Worm (Caenorhabditis elegans): ENCODE results near the gene F47B8.18.

Gene F47B8.18

DNA sequence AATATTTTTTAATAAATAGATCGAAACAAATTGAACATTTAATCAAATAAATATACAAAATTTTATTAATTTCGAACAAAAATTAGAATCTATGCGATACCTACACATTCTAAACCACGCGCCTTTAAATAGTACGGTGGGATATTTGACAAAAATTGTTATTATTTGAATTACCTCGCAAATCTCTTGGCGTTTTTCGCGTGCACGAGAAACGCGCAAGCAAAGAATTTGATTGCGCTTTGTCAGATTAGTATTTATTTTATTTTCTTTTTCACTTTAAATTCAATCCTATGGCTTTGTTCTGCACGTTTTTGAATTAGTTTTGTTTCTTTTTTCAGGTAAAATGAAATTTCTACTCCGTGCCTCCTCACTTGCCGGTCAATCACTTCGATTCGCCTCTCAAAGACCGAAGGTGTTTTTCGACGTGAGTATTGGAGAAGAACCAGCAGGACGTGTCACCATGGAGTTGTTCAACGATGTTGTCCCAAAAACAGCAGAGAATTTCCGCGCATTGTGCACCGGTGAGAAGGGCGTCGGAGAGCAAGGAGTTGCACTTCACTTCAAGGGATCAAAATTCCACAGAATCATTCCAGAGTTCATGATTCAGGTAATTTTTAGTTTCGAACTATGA lies 30.6 kb upstream of the F47B8.18 start, which contains the start of gene cyn-1:
TSS of gene cyn-1 (plus strand) at position 339 of the 631 bp plus-strand sequence.
- TF ChIP-seq cog-1 (tag; optimal IDR thresholded peaks at IDR 0.05) (peak; percentile 2), flt-1 (GFP tag; IDR thresholded peaks at IDR 0.05) (0 out of 2 replicates have a peak, but pooled peaks have one; percentile 34), ztf-29 (GFP tag; IDR thresholded peaks at IDR 0.05) (no peak), klf-2 (GFP tag; conservative IDR thresholded peaks at IDR 0.05) (no peak), tab-1 (GFP tag; IDR thresholded peaks at IDR 0.05) (no peak)

DNA sequence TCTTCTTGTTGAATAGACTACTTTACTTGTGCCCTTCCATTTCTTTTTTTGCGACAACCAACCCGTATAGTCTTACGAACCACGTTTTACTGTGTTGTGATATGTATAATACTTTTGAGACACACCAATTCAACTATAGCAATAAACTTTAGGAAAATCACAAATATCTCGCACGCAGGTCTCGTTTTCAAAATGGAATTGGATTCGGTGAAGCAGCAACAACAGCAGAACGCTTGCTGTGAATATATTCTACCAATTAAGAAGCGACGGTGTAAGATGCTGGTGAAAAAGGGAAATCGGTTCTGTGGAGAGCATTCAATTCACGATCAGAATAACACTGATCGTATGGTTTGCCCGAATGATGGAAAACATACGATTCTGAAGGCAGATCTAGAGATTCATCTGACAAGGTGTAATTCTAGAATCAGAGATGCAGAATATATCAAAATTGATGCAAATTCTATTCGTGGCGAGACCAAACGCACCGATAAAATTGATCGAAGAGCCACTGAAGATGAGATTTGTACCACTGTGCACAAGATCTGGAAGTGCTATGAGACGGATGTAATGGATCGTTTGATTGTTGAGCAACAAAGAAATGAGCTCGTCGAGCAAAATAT lies 29.1 kb upstream of the F47B8.18 start, which contains the start of gene Y49A3A.3:
TSS of gene Y49A3A.3 (plus strand) at position 153 of the 620 bp plus-strand sequence.
- TF ChIP-seq ztf-29 (GFP tag; IDR thresholded peaks at IDR 0.05) (no peak), T22C8.4 (GFP tag; IDR thresholded peaks at IDR 0.05) (no peak)

DNA sequence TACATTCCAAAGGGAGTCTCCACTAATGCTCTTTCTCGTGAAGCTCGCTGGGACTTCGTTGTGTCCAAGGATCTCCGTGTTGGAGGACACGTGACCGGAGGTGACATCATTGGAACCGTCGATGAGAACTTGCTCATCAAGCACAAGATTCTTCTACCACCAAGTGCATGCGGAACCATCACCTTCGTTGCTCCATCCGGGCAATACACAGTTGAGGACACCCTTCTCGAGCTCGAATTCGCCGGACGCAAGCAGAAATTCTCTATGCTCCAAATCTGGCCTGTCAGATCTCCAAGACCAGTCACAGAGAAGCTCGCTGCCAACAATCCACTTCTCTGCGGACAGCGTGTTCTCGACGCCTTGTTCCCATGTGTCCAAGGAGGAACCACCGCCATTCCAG lies 26.8 kb upstream of the F47B8.18 start:
- TF ChIP-seq cog-1 (tag; optimal IDR thresholded peaks at IDR 0.05) (no peak), ref-1 (GFP tag; conservative IDR thresholded peaks at IDR 0.05) (no peak), tab-1 (GFP tag; IDR thresholded peaks at IDR 0.05) (no peak), ztf-29 (GFP tag; IDR thresholded peaks at IDR 0.05) (no peak), flt-1 (GFP tag; IDR thresholded peaks at IDR 0.05) (0 out of 2 replicates have a peak, but pooled peaks have one; percentile 57)

DNA sequence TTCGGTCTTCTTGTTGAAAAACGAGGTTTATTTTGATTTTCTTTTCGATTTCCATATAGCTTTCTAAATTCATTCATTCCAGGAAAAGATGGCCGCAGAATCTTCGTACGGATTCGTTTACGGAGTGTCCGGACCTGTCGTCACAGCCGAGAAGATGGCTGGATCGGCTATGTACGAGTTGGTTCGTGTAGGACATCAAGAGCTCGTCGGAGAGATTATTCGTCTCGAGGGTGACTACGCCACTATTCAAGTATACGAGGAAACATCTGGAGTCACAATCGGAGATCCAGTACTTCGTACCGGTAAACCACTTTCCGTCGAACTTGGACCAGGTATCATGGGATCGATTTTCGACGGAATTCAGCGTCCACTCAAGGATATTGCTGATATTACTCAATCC lies 26.4 kb upstream of the F47B8.18 start, which contains the start of gene vha-13:
TSS of gene vha-13 (plus strand) at position 81 of the 400 bp plus-strand sequence.
- TF ChIP-seq med-1 (GFP tag; optimal IDR thresholded peaks at IDR 0.05; ENCODE audit: insufficient read depth) (no peak), ref-1 (GFP tag; conservative IDR thresholded peaks at IDR 0.05) (no peak), T22C8.4 (GFP tag; IDR thresholded peaks at IDR 0.05) (no peak), ztf-29 (GFP tag; IDR thresholded peaks at IDR 0.05) (no peak), tab-1 (GFP tag; IDR thresholded peaks at IDR 0.05) (no peak), flt-1 (GFP tag; IDR thresholded peaks at IDR 0.05) (no peak), cog-1 (tag; optimal IDR thresholded peaks at IDR 0.05) (no peak), klf-2 (GFP tag; conservative IDR thresholded peaks at IDR 0.05) (no peak), ztf-23 (GFP tag; IDR thresholded peaks at IDR 0.05) (no peak)

ce11 chrV:14350949-14351348 lies 25.7 kb upstream of the F47B8.18 start:
- no peak for TF ChIP-seq ztf-29 (GFP tag; IDR thresholded peaks at IDR 0.05)
- TF ChIP-seq flt-1 (GFP tag; IDR thresholded peaks at IDR 0.05) = peak; percentile 35; the same call in 1 of the 2 replicates

ce11 chrV:14350498-14350897 lies 25.2 kb upstream of the F47B8.18 start:
- no peak for TF ChIP-seq ztf-23 (GFP tag; IDR thresholded peaks at IDR 0.05)
- TF ChIP-seq cog-1 (tag; optimal IDR thresholded peaks at IDR 0.05) = no peak
- TF ChIP-seq flt-1 (GFP tag; IDR thresholded peaks at IDR 0.05) = no peak
- TF ChIP-seq tab-1 (GFP tag; IDR thresholded peaks at IDR 0.05) = no peak
- no peak for TF ChIP-seq med-1 (GFP tag; optimal IDR thresholded peaks at IDR 0.05; ENCODE audit: insufficient read depth)
- TF ChIP-seq ztf-29 (GFP tag; IDR thresholded peaks at IDR 0.05) = no peak
- no peak for TF ChIP-seq ref-1 (GFP tag; conservative IDR thresholded peaks at IDR 0.05)
- TF ChIP-seq klf-2 (GFP tag; conservative IDR thresholded peaks at IDR 0.05) = no peak
- TF ChIP-seq T22C8.4 (GFP tag; IDR thresholded peaks at IDR 0.05) = no peak

- TF ChIP-seq ztf-29 (GFP tag; IDR thresholded peaks at IDR 0.05) (no peak), ztf-23 (GFP tag; IDR thresholded peaks at IDR 0.05) (peak; percentile 77), cog-1 (tag; optimal IDR thresholded peaks at IDR 0.05) (peak; percentile 84), klf-2 (GFP tag; conservative IDR thresholded peaks at IDR 0.05) (0 out of 2 replicates have a peak, but pooled peaks have one; percentile 54), flt-1 (GFP tag; IDR thresholded peaks at IDR 0.05) (peak; percentile 78), med-1 (GFP tag; optimal IDR thresholded peaks at IDR 0.05; ENCODE audit: insufficient read depth) (no peak), tab-1 (GFP tag; IDR thresholded peaks at IDR 0.05) (no peak), ref-1 (GFP tag; conservative IDR thresholded peaks at IDR 0.05) (no peak), T22C8.4 (GFP tag; IDR thresholded peaks at IDR 0.05) (no peak)
Measured at ce11 chrV:14347234-14347826, 22.1 kb upstream of the F47B8.18 start, which contains the start of gene cept-2. Gene cept-2, plus strand, starts transcription at chrV:14347766.

DNA sequence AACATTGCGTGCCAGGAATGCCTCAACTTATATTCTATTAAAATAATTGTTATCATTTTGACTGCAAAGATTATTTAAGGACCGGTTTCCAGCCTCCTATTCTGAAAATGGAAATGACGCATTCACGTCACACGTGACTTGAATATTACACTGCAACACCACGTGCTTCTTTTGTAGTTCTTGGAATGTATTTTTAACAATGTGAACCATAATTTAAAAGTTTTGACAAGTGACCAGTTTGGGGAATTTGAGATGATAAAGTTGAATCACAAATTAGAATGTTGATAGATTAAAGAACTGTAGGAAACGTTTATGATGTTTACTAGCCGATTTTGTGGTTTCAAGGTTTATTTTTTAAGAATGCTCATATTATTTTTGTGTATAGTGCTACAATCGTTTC lies 16.4 kb upstream of the F47B8.18 start, which contains the start of gene F47B8.10:
TSS of gene F47B8.10 (plus strand) at position 301 of the 400 bp plus-strand sequence.
- TF ChIP-seq med-1 (GFP tag; optimal IDR thresholded peaks at IDR 0.05; ENCODE audit: insufficient read depth) = no peak
- TF ChIP-seq ztf-23 (GFP tag; IDR thresholded peaks at IDR 0.05) = no peak
- TF ChIP-seq T22C8.4 (GFP tag; IDR thresholded peaks at IDR 0.05) = no peak
- TF ChIP-seq ztf-29 (GFP tag; IDR thresholded peaks at IDR 0.05) = no peak
- TF ChIP-seq ref-1 (GFP tag; conservative IDR thresholded peaks at IDR 0.05) = no peak
- TF ChIP-seq klf-2 (GFP tag; conservative IDR thresholded peaks at IDR 0.05) = no peak
- TF ChIP-seq cog-1 (tag; optimal IDR thresholded peaks at IDR 0.05) = no peak
- TF ChIP-seq tab-1 (GFP tag; IDR thresholded peaks at IDR 0.05) = no peak
- no peak for TF ChIP-seq flt-1 (GFP tag; IDR thresholded peaks at IDR 0.05)

- no peak for TF ChIP-seq flt-1 (GFP tag; IDR thresholded peaks at IDR 0.05)
- no peak for TF ChIP-seq ref-1 (GFP tag; conservative IDR thresholded peaks at IDR 0.05)
- no peak for TF ChIP-seq med-1 (GFP tag; optimal IDR thresholded peaks at IDR 0.05; ENCODE audit: insufficient read depth)
- TF ChIP-seq T22C8.4 (GFP tag; IDR thresholded peaks at IDR 0.05) = no peak
- TF ChIP-seq klf-2 (GFP tag; conservative IDR thresholded peaks at IDR 0.05) = no peak
- no peak for TF ChIP-seq cog-1 (tag; optimal IDR thresholded peaks at IDR 0.05)
- TF ChIP-seq ztf-23 (GFP tag; IDR thresholded peaks at IDR 0.05) = no peak
- no peak for TF ChIP-seq tab-1 (GFP tag; IDR thresholded peaks at IDR 0.05)
Measured at ce11 chrV:14336655-14337054, 11.4 kb upstream of the F47B8.18 start, which contains the start of gene srm-6. Gene srm-6, plus strand, starts transcription at chrV:14336955.

All from whole organism, midembryonic.